Fruit fly (Drosophila melanogaster) S2 (cell line): ENCODE data around the gene sordd1.

Experiments used
- CG8478 ChIP-seq: fragments of >200 bp; optimal IDR thresholded peaks from 2 replicates; lab custom pipeline; 2018
- CTCF ChIP-seq, 2 experiments: fragments of >200 bp; optimal IDR thresholded peaks; 2 replicates each; lab custom pipeline; 2018

dm6 chrX:15812615-15812995 lies 16.8 kb upstream of the sordd1 start:
- TF ChIP-seq CTCF (optimal IDR thresholded peaks at IDR 0.05; lab: Kevin White, UChicago) (no peak), CG8478 (lab: Kevin White, UChicago) (no peak)
